Fruit fly (Drosophila melanogaster): ENCODE measurements around the gene CG14020.

The CG14020 gene

dm6 chr2L:5539034-5539433, 21.5 kb downstream of the CG14020 start, which contains the start of gene CG14015:
Gene CG14015 (minus strand): TSS chr2L:5539196.
- no peak for TF ChIP-seq CG17801 (GFP tag; optimal IDR thresholded peaks at IDR 0.05; ENCODE audit: partially characterized antibody)

- TF ChIP-seq CG17801 (GFP tag; optimal IDR thresholded peaks at IDR 0.05; ENCODE audit: partially characterized antibody): no peak
Measured at dm6 chr2L:5541935-5542685, 24.6 kb downstream of the CG14020 start, which contains the start of the genes Hel25E and Lam. Gene Hel25E (minus strand): TSS chr2L:5542314. Gene Lam (plus strand): TSS chr2L:5542480.

dm6 chr2L:5542944-5543515, 25.5 kb downstream of the CG14020 start:
- TF ChIP-seq CG17801 (GFP tag; optimal IDR thresholded peaks at IDR 0.05; ENCODE audit: partially characterized antibody): peak; percentile 20

dm6 chr2L:5546207-5546517, 28.6 kb downstream of the CG14020 start:
- no peak for TF ChIP-seq CG17801 (GFP tag; optimal IDR thresholded peaks at IDR 0.05; ENCODE audit: partially characterized antibody)

dm6 chr2L:5546518-5547287, 29.2 kb downstream of the CG14020 start, which contains the start of gene Oscillin:
Gene Oscillin (plus strand): TSS chr2L:5547086.
- TF ChIP-seq CG17801 (GFP tag; optimal IDR thresholded peaks at IDR 0.05; ENCODE audit: partially characterized antibody): peak; percentile 53

dm6 chr2L:5547288-5547777, 29.8 kb downstream of the CG14020 start:
- peak; percentile 37 for TF ChIP-seq CG17801 (GFP tag; optimal IDR thresholded peaks at IDR 0.05; ENCODE audit: partially characterized antibody)

dm6 chr2L:5550735-5551134, 33.2 kb downstream of the CG14020 start, which contains the start of gene CG14014:
Gene CG14014 (minus strand): TSS chr2L:5550835.
- TF ChIP-seq CG17801 (GFP tag; optimal IDR thresholded peaks at IDR 0.05; ENCODE audit: partially characterized antibody): no peak

- TF ChIP-seq CG17801 (GFP tag; optimal IDR thresholded peaks at IDR 0.05; ENCODE audit: partially characterized antibody): no peak
Measured at dm6 chr2L:5551538-5551937, 34.0 kb downstream of the CG14020 start, which contains the start of gene CG18269. Gene CG18269 (plus strand): TSS chr2L:5551838.

dm6 chr2L:5553750-5554149, 36.2 kb downstream of the CG14020 start, which contains the start of the genes CG14013 and CG14017:
Gene CG14013 (minus strand): TSS chr2L:5553850.
Gene CG14017 (plus strand): TSS chr2L:5553897.
- no peak for TF ChIP-seq CG17801 (GFP tag; optimal IDR thresholded peaks at IDR 0.05; ENCODE audit: partially characterized antibody)

- no peak for TF ChIP-seq CG17801 (GFP tag; optimal IDR thresholded peaks at IDR 0.05; ENCODE audit: partially characterized antibody)
Measured at dm6 chr2L:5554818-5555217, 37.3 kb downstream of the CG14020 start, which contains the start of gene GluRIIA. Gene GluRIIA (plus strand): TSS chr2L:5555072.

- no peak for TF ChIP-seq CG17801 (GFP tag; optimal IDR thresholded peaks at IDR 0.05; ENCODE audit: partially characterized antibody)
Measured at dm6 chr2L:5558809-5559392, 41.4 kb downstream of the CG14020 start, which contains the start of gene GluRIIB. Gene GluRIIB (plus strand): TSS chr2L:5559342.

dm6 chr2L:5567103-5567502, 49.6 kb downstream of the CG14020 start:
- TF ChIP-seq CG17801 (GFP tag; optimal IDR thresholded peaks at IDR 0.05; ENCODE audit: partially characterized antibody): no peak

Data from ovary, adult (tissue).